Worm (Caenorhabditis elegans): Measurements from ENCODE around the gene papl-1.

- TF ChIP-seq lin-35 (GFP tag; optimal IDR thresholded peaks at IDR 0.05) (no peak), attf-6 (GFP tag; IDR thresholded peaks at IDR 0.05) (no peak), dpl-1 (GFP tag; optimal IDR thresholded peaks at IDR 0.05) (no peak)
Measured at ce11 chrV:12760913-12761312, 1.4 kb upstream of the papl-1 start, which contains the start of gene F18E2.15.

Measured in whole organism, young adult.